Worm (Caenorhabditis elegans): Measurements from ENCODE around the gene pdi-1.

Gene pdi-1

DNA sequence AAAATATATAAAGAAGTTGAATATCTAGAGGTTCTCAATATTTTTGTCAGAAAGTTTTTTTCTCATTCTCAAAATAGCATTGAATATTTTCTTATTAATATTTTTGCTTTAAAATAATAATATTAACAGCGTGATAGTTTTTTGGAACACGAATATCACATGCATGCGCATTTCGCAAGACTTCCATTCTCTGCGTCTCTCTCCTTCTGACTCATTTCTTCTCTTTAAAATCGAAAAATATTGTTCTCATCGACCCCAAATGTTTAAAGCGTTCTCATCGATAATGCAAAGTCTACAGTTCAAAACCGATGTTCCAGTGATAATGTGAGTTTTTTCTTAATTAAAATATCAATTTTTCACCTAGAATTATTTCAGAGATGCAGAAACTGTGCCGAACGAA, 2.1 kb upstream of the pdi-1 start, which contains the start of gene C14B1.3:
Gene C14B1.3, plus strand, starts transcription at position 168 of the 400 bp plus-strand sequence.
- TF ChIP-seq lsy-2 (tag; optimal IDR thresholded peaks at IDR 0.05) (peak; percentile 5), cnd-1 (tag; optimal IDR thresholded peaks at IDR 0.05) (no peak)

DNA sequence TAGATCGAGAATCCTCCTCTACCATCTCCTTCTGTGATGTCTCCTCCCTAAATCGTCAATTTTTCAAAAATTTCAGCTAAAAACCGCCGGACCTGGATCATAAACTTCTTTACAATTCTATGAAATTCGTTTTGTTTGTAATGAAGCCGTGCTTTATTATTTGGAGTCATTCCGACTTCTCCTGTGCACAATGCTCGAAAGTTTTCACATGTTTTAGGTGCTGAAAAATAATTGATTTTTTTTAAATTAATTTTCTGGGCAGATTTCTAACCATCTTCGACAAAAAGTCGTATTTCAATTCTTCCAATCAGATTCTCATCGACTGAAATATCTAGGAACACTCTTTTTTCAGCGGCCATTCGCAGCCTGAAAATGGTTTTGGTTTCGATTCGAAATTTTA, 2.0 kb downstream of the pdi-1 start, which contains the start of gene cyn-9:
Gene cyn-9, minus strand, starts transcription at position 366 of the 400 bp plus-strand sequence.
- TF ChIP-seq nhr-2 (tag; optimal IDR thresholded peaks at IDR 0.05) (no peak), elt-1 (tag; optimal IDR thresholded peaks at IDR 0.05; ENCODE audit: borderline replicate concordance, insufficient read depth) (no peak), bed-3 (GFP tag; optimal IDR thresholded peaks at IDR 0.05) (no peak), unc-120 (tag; optimal IDR thresholded peaks at IDR 0.05; ENCODE audit: poor library complexity, severe bottlenecking) (no peak), zip-8 (tag; optimal IDR thresholded peaks at IDR 0.05) (no peak), tbx-8 (GFP tag; optimal IDR thresholded peaks at IDR 0.05) (no peak), mls-2 (tag; optimal IDR thresholded peaks at IDR 0.05) (no peak), ces-1 (GFP tag; optimal IDR thresholded peaks at IDR 0.05) (no peak), nhr-12 (tag; optimal IDR thresholded peaks at IDR 0.05) (no peak), nhr-28 (tag; optimal IDR thresholded peaks at IDR 0.05) (no peak), mep-1 (tag; optimal IDR thresholded peaks at IDR 0.05) (no peak), hlh-1 (tag; optimal IDR thresholded peaks at IDR 0.05) (no peak), flh-1 (GFP tag; optimal IDR thresholded peaks at IDR 0.05) (no peak)

DNA sequence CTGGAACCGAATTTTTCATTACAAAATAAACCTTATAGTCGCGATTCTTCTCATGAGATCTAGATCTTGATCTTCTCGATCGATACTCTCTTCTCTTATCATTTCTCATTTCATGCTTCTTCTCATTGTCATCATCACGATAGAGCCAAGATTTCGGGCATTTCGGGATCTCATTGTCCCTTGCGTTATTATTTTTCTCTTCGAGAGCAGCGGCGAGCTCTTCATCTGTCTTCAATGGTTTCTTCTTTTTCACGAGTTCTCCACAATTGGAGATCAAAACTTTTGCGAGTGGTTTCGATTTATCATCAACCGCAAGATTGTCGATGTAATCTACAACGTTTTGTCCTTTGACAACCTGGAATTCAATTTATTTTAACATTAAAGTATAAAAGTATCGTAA, 2.9 kb downstream of the pdi-1 start:
- TF ChIP-seq lsy-2 (tag; optimal IDR thresholded peaks at IDR 0.05) (no peak), zip-8 (tag; optimal IDR thresholded peaks at IDR 0.05) (no peak), lin-13 (tag; optimal IDR thresholded peaks at IDR 0.05) (no peak), nhr-237 (tag; optimal IDR thresholded peaks at IDR 0.05) (no peak)

DNA sequence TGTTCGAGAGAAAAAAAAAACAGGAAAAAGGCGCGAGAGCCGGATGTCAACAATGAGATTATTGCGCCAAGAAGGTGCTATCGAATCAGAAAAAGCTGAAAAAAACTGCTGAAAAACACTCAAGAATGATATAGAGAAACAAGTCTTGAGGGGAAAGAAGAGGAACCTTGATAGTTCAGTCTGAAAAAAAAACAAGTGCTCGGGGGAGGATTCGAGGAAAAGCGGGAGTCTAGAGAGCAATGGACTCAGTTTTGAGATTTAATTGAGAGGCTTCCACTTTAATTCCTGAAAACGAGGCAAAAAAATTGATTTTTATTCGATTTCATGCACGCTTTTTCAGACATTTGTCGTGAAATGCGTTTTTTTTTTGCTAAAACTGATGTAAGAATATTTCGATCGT, 6.7 kb downstream of the pdi-1 start, which contains the start of gene npr-15:
Gene npr-15, minus strand, starts transcription at position 101 of the 400 bp plus-strand sequence.
- TF ChIP-seq nhr-2 (tag; optimal IDR thresholded peaks at IDR 0.05) (no peak), unc-120 (tag; optimal IDR thresholded peaks at IDR 0.05; ENCODE audit: poor library complexity, severe bottlenecking) (no peak), nhr-12 (tag; optimal IDR thresholded peaks at IDR 0.05) (no peak), elt-1 (tag; optimal IDR thresholded peaks at IDR 0.05; ENCODE audit: borderline replicate concordance, insufficient read depth) (no peak), drap-1 (GFP tag; optimal IDR thresholded peaks at IDR 0.05) (no peak), mls-2 (tag; optimal IDR thresholded peaks at IDR 0.05) (no peak), ham-2 (GFP tag; optimal IDR thresholded peaks at IDR 0.05) (no peak), ces-1 (GFP tag; optimal IDR thresholded peaks at IDR 0.05) (no peak), zip-8 (tag; optimal IDR thresholded peaks at IDR 0.05) (no peak), flh-1 (GFP tag; optimal IDR thresholded peaks at IDR 0.05) (no peak), pha-4 (tag; optimal IDR thresholded peaks at IDR 0.05) (no peak), M03D4.4 (tag; optimal IDR thresholded peaks at IDR 0.05) (no peak), nhr-28 (tag; optimal IDR thresholded peaks at IDR 0.05) (no peak), blmp-1 (tag; optimal IDR thresholded peaks at IDR 0.05) (no peak)

DNA sequence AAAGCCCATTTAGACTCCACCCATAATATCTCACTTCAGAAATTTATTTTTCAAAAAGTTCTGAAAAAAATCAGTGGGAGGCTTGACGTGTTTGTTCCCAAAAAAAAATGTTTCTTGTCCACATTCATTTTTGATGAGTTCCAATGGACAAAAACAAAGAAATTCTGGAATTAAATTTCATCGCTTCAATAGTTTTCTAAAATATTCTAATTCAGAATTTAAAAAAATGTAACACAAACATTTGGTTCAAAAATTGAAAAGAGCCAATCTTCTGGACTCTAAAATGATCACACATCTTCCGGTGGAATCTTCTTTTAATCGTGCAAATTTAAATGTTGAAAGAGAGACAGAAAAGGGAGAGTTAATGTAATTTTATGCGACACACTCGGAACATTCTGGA, 8.7 kb downstream of the pdi-1 start:
- no peak for TF ChIP-seq drap-1 (GFP tag; optimal IDR thresholded peaks at IDR 0.05)
- no peak for TF ChIP-seq hlh-1 (tag; optimal IDR thresholded peaks at IDR 0.05)
- TF ChIP-seq lin-13 (tag; optimal IDR thresholded peaks at IDR 0.05): no peak
- peak; percentile 69 for TF ChIP-seq ces-1 (GFP tag; optimal IDR thresholded peaks at IDR 0.05)
- no peak for TF ChIP-seq mep-1 (tag; optimal IDR thresholded peaks at IDR 0.05)

DNA sequence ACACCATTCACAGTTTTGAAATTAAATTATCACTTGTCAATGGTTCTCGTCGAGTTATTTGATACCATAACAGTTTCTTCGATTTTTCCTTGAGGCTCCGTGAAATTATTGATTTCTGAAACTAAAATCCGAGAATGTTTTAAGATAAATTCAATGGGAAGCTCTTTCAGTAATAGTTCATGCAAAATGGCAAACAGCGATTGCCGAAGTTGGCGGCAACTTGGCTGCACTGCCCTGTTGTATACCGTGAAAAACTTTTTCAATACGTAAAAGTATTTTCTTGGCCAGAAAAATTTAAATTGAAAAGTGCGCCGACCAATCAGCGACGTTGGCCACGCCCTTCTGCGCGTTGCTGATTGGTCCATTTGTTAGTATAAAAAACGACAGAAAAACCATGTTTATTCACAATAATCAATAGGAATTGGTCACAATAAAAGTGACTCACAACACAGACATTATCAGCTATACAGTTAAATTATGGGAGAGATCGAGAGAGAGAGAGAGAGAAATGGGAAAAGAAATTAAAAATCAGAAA, 18.3 kb downstream of the pdi-1 start:
- TF ChIP-seq ceh-39 (tag; optimal IDR thresholded peaks at IDR 0.05) (no peak), nhr-12 (tag; optimal IDR thresholded peaks at IDR 0.05) (no peak), mab-5 (tag; optimal IDR thresholded peaks at IDR 0.05) (no peak), ceh-43 (GFP tag; optimal IDR thresholded peaks at IDR 0.05) (no peak), cnd-1 (tag; optimal IDR thresholded peaks at IDR 0.05) (no peak), nhr-237 (tag; optimal IDR thresholded peaks at IDR 0.05) (no peak), lin-32 (GFP tag; optimal IDR thresholded peaks at IDR 0.05) (no peak), hlh-1 (tag; optimal IDR thresholded peaks at IDR 0.05) (no peak)
